Fruit fly (Drosophila melanogaster) whole organism, prepupa: ENCODE data around the gene LeuRS.
A peak's percentile ranks its signal among the peaks of the same experiment; 100 is the strongest.

Source experiments
- CG11294 ChIP-seq: fragments of 200-800 bp; sonication (Bioruptor generic); IDR thresholded peaks from 2 replicates; pipeline ENCODE4 v1.3.6; 2022; ENCODE audit warnings: missing biosample characterization, missing genetic modification characterization
- Ets21C ChIP-seq: fragments of 200-800 bp; sonication (Bioruptor generic); optimal IDR thresholded peaks from 3 replicates; lab custom pipeline; 2016; ENCODE audit warnings: missing biosample characterization, missing genetic modification characterization
- Hr39 ChIP-seq: fragments of 200-800 bp; sonication (Bioruptor generic); optimal IDR thresholded peaks from 2 replicates; lab custom pipeline; 2016; ENCODE audit warnings: missing biosample characterization, missing genetic modification characterization
- dsx ChIP-seq: fragments of 200-800 bp; optimal IDR thresholded peaks from 3 replicates; lab custom pipeline; 2019; ENCODE audit warnings: missing biosample characterization, mild to moderate bottlenecking, missing genetic modification characterization, moderate library complexity; ENCODE audit not compliant: poor library complexity, severe bottlenecking
- svp ChIP-seq: fragments of 200-800 bp; sonication (Bioruptor generic); peaks from one replicate; lab custom pipeline; 2016; ENCODE audit warnings: missing biosample characterization, missing genetic modification characterization

Gene LeuRS

dm6 chr2L:3461760-3462159, 52.7 kb downstream of the LeuRS start, which contains the start of gene CG3246:
Gene CG3246 (minus strand): TSS chr2L:3461952.
- no peak for TF ChIP-seq Ets21C (GFP tag; lab: Kevin White, UChicago)
- no peak for TF ChIP-seq Hr39 (GFP tag; lab: Kevin White, UChicago)
- peak; percentile 94 for TF ChIP-seq svp (GFP tag; lab: Kevin White, UChicago)
- TF ChIP-seq CG11294 (GFP tag; lab: Robert Waterston, UW) = no peak
- no peak for TF ChIP-seq dsx (GFP tag; lab: Kevin White, UChicago)
- TF ChIP-seq, all 60 proteins: peak for 1
